Worm (Caenorhabditis elegans): ENCODE data around the gene Y37E11B.5.

DNA sequence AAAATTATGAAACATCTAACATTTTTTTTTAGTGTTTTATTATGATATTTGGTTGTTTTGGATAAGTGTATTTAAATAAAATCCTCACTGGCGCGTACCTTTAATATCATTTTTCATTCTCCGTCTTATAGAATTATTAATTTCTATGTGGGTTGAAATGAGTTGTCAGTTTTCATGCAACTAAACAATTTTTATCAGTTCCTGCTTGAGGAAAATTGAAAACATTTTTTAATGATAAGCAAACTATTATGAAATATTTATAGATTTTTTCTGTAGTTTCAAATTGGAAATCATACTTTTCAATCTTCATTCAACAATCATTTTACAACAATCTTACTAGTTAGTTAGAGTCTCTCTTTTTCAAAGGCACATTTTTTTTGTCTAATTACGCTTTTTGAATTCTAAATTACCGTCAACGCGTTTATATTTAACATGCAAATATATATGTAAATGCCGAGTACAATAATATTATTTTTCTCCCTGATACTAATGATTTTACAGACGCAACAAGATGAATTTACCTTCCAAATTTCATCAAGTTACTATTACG lies 8.0 kb upstream of the Y37E11B.5 start, which contains the start of the genes Y37E11B.10 and kgb-2:
- TF ChIP-seq nhr-12 (tag; optimal IDR thresholded peaks at IDR 0.05): no peak
- TF ChIP-seq pha-4 (tag; optimal IDR thresholded peaks at IDR 0.05): no peak
- no peak for TF ChIP-seq mab-5 (tag; optimal IDR thresholded peaks at IDR 0.05)
